Worm (Caenorhabditis elegans) whole organism, L4/young adult: ENCODE measurements around the gene F41G3.6.

Experiments used
- dao-5 ChIP-seq: sonication (generic microtip); optimal IDR thresholded peaks from 2 replicates; lab custom pipeline; 2016; ENCODE audit warnings: missing genotype, missing genetic modification characterization, moderate library complexity, missing compliant biosample characterization
- him-1 ChIP-seq: sonication (generic microtip); optimal IDR thresholded peaks from 2 replicates; lab custom pipeline; 2016; ENCODE audit warnings: missing genotype, missing genetic modification reagents, missing genetic modification characterization, missing compliant biosample characterization

ce11 chrII:6713832-6714342 lies 28.8 kb upstream of the F41G3.6 start, which contains the start of gene dpy-2:
- TF ChIP-seq dao-5 (no peak), him-1 (tag; lab: Kevin White, UChicago) (no peak)
